Fruit fly (Drosophila melanogaster): ENCODE results near the gene Toll-9.

Gene Toll-9

DNA sequence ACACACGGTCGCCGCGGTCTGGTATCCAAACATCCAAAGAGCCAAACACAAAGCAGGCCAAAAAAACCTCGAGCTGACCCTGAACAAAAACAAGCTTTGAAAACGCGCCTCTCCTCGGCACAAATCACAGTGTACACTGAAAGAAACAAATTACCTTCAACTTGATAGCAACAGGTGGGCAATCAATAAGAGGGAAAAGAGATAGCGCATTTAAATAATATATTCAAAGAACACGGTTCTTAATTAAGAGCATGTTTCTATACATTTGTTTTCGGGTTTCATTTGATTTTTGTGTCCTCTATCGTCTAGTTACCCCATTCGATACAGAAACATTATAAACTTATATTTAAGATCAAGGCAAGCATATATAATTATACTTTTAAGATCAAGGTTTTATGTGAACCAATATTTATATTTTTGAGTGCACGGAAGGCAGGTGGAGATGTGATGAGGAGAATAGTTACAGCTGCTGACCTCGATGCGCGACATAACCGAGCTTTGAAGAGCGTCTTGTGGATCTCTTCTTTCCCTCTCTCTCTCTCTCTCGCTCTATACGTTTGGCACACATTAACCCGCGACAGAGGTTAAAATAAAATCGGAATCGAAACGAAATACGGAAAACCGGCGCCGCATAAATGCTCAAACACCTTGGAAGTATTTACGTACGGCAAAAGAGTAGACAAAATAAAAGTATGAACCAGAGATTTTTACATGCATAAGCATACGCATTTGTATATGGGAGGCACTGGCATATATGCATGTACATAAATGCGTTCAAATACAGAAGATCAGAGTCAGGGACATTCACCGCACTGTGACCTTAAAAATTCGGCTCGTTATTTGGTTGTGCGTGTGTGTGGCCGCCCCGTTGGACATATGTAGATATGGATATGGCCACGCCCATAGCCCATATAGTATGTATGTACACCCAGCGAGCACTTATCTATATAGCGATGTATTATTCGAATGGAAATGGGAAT lies 32.0 kb upstream of the Toll-9 start (continued):
- TF ChIP-seq p53 (GFP tag; optimal IDR thresholded peaks at IDR 0.05), result peak; percentile 10
- TF ChIP-seq CG10321 (GFP tag; IDR thresholded peaks at IDR 0.05), result peak; percentile 40; the same call in 1 of the 2 replicates
- TF ChIP-seq nmo (GFP tag; optimal IDR thresholded peaks at IDR 0.05), result peak; percentile 91
- TF ChIP-seq sc (optimal IDR thresholded peaks at IDR 0.05), result no peak
- peak; percentile 72 for TF ChIP-seq sc (GFP tag; optimal IDR thresholded peaks at IDR 0.05)
- TF ChIP-seq Xrp1 (GFP tag; IDR thresholded peaks at IDR 0.05), result peak; percentile 61
- peak; percentile 55 for TF ChIP-seq Side (GFP tag; optimal IDR thresholded peaks at IDR 0.05)
- no peak for TF ChIP-seq pita (GFP tag; optimal IDR thresholded peaks at IDR 0.05)
- TF ChIP-seq wek (GFP tag; optimal IDR thresholded peaks at IDR 0.05), result peak; percentile 37
- TF ChIP-seq prd (optimal IDR thresholded peaks at IDR 0.05), result no peak
- TF ChIP-seq prd (GFP tag; IDR thresholded peaks at IDR 0.05), result peak; percentile 81
- peak; percentile 57; the same call in 1 of the 2 replicates for TF ChIP-seq danr (GFP tag; IDR thresholded peaks at IDR 0.05)
- TF ChIP-seq Sin3A (optimal IDR thresholded peaks at IDR 0.05), result no peak
- peak; percentile 89 for TF ChIP-seq Asciz (GFP tag; optimal IDR thresholded peaks at IDR 0.05)
- no peak for TF ChIP-seq CG8765 (GFP tag; IDR thresholded peaks at IDR 0.05)
- TF ChIP-seq gsb-n (tag; optimal IDR thresholded peaks at IDR 0.05), result peak; percentile 76
- peak; percentile 62 for TF ChIP-seq CG31365 (tag; optimal IDR thresholded peaks at IDR 0.05)
- TF ChIP-seq dysf (GFP tag; IDR thresholded peaks at IDR 0.05), result peak; percentile 89
- TF ChIP-seq tx (GFP tag; optimal IDR thresholded peaks at IDR 0.05), result peak; percentile 75
- TF ChIP-seq CG1603 (tag; optimal IDR thresholded peaks at IDR 0.05), result peak; percentile 55
- 0 out of 2 replicates have a peak, but pooled peaks have one; percentile 17 for TF ChIP-seq CG1024 (GFP tag; IDR thresholded peaks at IDR 0.05)
- TF ChIP-seq pho (GFP tag; optimal IDR thresholded peaks at IDR 0.05), result peak; percentile 80
- TF ChIP-seq HmgD (GFP tag; optimal IDR thresholded peaks at IDR 0.05), result no peak
- peak; percentile 83 for TF ChIP-seq az2 (GFP tag; optimal IDR thresholded peaks at IDR 0.05)
- TF ChIP-seq CG10959 (GFP tag; IDR thresholded peaks at IDR 0.05), result 0 out of 2 replicates have a peak, but pooled peaks have one; percentile 46
- TF ChIP-seq tio (GFP tag; optimal IDR thresholded peaks at IDR 0.05), result peak; percentile 88
- no peak for TF ChIP-seq luna (GFP tag; optimal IDR thresholded peaks at IDR 0.05)
- TF ChIP-seq vfl (GFP tag; optimal IDR thresholded peaks at IDR 0.05), result peak; percentile 55
- peak; percentile 91 for TF ChIP-seq CG18262 (tag; optimal IDR thresholded peaks at IDR 0.05)
- peak; percentile 77 for TF ChIP-seq salm (tag; optimal IDR thresholded peaks at IDR 0.05)
- no peak for TF ChIP-seq dan (GFP tag; IDR thresholded peaks at IDR 0.05)
- TF ChIP-seq jing (GFP tag; optimal IDR thresholded peaks at IDR 0.05), result peak; percentile 58
- TF ChIP-seq CG14965 (GFP tag; optimal IDR thresholded peaks at IDR 0.05; ENCODE audit: borderline replicate concordance), result peak; percentile 38
- TF ChIP-seq CG7372 (GFP tag; IDR thresholded peaks at IDR 0.05), result peak; percentile 71
- peak; percentile 69 for TF ChIP-seq Nf-YB (GFP tag; optimal IDR thresholded peaks at IDR 0.05)
- TF ChIP-seq crol (GFP tag; IDR thresholded peaks at IDR 0.05), result no peak
- TF ChIP-seq cato (GFP tag; optimal IDR thresholded peaks at IDR 0.05; ENCODE audit: borderline replicate concordance), result peak; percentile 64
- no peak for TF ChIP-seq sr (GFP tag; IDR thresholded peaks at IDR 0.05)
- peak; percentile 51 for TF ChIP-seq CG8089 (GFP tag; optimal IDR thresholded peaks at IDR 0.05)
- TF ChIP-seq CTCF (GFP tag; optimal IDR thresholded peaks at IDR 0.05), result peak; percentile 41
- TF ChIP-seq CG6791 (GFP tag; IDR thresholded peaks at IDR 0.05; ENCODE audit: partially characterized antibody), result no peak
- peak; percentile 48; the same call in 1 of the 2 replicates for TF ChIP-seq Rx (GFP tag; IDR thresholded peaks at IDR 0.05)
- TF ChIP-seq CG8281 (tag; optimal IDR thresholded peaks at IDR 0.05), result peak; percentile 70
- TF ChIP-seq Gug (GFP tag; IDR thresholded peaks at IDR 0.05), result peak; percentile 60; the same call in 3 of the 4 replicates
- TF ChIP-seq exex (tag; optimal IDR thresholded peaks at IDR 0.05), result peak; percentile 55
- peak; percentile 66 for TF ChIP-seq Jarid2 (GFP tag; optimal IDR thresholded peaks at IDR 0.05)
- peak; percentile 93 for TF ChIP-seq CoRest (tag; optimal IDR thresholded peaks at IDR 0.05)
- TF ChIP-seq CG34376 (GFP tag; optimal IDR thresholded peaks at IDR 0.05), result peak; percentile 71
- TF ChIP-seq CG34422 (GFP tag; IDR thresholded peaks at IDR 0.05), result peak; percentile 70; the same call in 2 of the 3 replicates
- TF ChIP-seq CG6689 (GFP tag; IDR thresholded peaks at IDR 0.05), result peak; percentile 84

Measured in whole organism, embryonic.